Fruit fly (Drosophila melanogaster) whole organism, larva: ENCODE results near the gene Gr98b.
A peak's percentile ranks its signal among the peaks of the same experiment; 100 is the strongest.

Experiments
- noc ChIP-seq: fragments of 200-800 bp; sonication (Bioruptor generic); optimal IDR thresholded peaks from 3 replicates; lab custom pipeline; 2019; ENCODE audit warnings: missing biosample characterization, mild to moderate bottlenecking, missing genetic modification characterization, moderate library complexity

The Gr98b gene

DNA sequence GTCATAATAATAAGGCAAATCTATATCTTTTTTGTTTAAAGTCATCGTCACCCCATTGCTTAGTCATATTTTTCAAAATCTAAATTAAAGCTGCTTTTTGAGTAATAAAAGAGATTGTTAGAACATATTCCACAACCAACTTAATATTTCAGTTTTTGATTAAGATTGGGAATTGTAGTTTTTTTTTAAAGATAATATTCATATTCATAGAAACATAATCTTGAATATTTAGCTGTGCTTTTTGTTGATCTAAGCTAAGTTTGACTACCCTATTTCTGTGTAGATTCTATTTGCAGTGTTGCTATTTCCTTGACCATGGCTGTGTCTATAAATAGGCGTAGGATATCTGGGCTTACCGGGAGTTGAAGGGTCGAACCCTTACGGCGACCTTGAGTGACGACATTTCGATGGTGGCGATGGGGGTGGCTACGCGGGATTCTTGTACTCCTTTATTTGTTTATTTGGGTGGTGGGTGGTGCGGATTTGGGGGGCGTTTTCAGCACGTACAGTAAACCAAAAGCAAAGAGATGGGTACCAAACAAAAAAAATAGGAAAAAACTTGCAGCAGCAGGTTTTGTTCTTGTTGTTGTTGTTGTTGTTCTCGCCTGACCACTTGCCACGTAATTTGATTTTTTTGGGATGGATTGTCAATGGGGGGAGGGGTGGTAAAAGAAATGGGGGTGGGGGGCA is 15.8 kb downstream of the Gr98b start:
- TF ChIP-seq noc (tag; lab: Kevin White, UChicago), result no peak

dm6 chr3R:27558660-27559319 is 16.5 kb downstream of the Gr98b start, which contains the start of gene Klp98A:
Gene Klp98A (minus strand): TSS chr3R:27559145.
- no peak for TF ChIP-seq noc (tag; lab: Kevin White, UChicago)

DNA sequence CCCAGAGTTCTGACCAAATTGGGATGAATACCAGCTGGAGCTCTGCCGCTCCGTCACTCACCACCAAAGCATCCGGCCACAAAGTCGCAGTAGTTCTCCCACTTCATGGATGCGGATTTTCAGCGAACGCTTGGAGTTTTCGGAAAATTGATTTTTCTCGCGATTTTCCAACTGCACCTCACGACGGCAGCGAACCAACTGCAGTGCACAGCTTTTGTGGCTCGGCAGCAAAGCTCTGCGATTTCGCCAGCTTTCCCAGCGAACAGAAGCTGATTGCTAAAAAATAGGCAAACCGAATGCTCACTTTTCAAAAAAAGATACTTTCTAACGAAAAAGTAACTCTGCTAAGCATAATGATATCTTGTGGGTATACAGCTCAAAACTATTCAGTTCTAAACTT is 18.8 kb downstream of the Gr98b start, which contains the start of gene CG5646:
TSS of gene CG5646 (minus strand) at position 206 of the 400 bp plus-strand sequence.
- TF ChIP-seq noc (tag; lab: Kevin White, UChicago), result no peak

dm6 chr3R:27568545-27568944 is 26.2 kb downstream of the Gr98b start:
- TF ChIP-seq noc (tag; lab: Kevin White, UChicago), result no peak

DNA sequence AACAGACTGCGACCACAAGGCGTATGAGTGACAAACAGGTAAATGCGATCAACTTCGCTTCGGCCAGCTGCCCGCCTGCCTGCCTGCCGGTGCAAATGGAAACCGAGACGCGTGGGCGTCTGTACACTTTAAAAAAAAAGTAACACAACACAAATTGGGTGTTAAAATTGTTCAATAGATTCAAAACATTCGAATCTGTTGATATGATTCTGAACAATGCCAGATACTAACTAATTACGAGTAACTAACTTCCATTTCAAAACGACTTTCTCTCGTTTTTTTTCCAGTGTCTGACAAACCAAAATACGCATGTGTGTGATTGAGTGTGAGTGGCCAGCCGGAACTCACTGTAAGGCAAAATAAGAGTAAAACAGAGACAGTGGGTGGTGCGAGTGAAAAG is 27.4 kb downstream of the Gr98b start:
- peak; percentile 93 for TF ChIP-seq noc (tag; lab: Kevin White, UChicago)

DNA sequence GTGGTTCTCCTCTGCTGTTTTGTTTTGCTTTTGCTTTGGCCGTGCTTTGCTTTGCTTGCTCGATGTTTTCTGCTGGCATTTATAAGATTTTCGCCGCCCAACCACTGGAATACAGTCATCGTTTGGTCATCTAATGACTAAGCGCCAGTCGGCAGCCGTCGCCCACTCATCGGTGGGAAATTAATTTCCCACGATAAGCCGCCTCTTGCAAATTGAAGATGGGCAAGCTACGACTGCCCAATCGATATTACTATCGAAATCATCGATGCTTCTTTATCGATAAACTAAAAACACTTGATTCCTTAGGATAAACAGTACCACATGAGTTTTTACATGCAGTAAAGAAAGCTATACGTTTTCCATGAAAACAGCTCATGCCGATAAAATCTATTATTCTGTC is 28.4 kb downstream of the Gr98b start:
- no peak for TF ChIP-seq noc (tag; lab: Kevin White, UChicago)

- TF ChIP-seq noc (tag; lab: Kevin White, UChicago), result no peak
These were observed 37.1 kb downstream of the Gr98b start for dm6 chr3R:27579422-27579821.

DNA sequence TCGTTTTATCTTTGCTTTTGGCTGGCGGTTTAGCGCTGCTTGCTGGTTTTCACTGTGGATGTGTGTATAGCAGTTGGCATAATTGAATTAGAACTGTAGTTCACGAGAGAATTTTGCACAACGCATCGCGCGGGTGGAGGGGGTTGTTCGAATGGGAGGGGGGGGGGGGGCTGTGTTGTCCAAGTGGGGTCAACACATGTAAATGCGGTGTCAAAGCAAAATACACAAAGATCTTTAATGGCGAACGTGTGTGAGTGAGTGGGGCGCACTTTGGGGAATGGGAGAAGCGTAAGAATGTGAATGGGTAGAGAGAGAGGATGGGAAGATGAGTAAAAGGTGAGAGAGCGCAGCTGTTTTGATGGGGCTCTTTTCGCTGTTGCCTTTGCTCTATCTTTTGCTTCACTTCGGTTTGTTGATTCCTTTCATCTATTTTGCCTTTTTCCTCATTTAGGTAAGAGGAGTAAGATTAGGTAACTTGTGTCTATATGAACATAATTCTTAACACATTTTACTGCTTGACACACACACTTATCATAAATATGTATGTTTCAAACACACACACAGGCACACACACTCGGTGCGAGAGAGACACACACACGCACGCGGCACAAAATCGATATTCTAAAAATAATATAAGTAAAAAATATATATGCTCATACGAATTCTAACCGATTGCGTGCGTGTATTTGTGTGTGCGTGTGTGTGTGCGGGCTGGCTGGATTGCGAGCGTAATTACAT is 38.1 kb downstream of the Gr98b start:
- TF ChIP-seq noc (tag; lab: Kevin White, UChicago), result no peak

DNA sequence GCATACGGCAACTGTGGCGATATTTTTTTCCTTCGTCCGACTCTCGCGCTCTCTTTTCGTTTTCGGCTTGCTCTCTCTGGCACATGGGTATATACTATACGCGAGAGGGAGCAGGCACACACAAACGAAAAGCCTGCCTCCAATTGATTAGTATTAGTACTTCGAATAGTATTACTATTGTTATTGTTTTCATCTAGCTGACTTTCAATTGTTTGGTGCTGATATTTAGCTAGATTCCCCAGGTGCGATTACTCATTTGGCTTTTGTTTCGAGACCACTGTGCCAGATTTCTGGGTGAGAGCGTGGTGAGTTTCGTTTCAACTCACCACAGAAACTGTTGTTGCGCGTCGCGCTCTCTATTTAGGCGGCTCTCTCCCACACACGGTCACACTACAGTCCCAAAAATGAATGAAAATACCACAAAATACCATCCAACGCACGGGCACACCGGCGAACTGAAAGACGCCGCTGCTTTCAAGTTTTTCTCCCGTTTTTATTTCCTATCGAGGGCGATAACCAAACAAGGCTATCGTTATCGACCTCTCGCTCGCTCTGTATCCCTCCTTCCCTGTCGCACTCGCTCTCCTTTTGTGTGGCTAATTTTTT is 39.1 kb downstream of the Gr98b start:
- peak; percentile 73 for TF ChIP-seq noc (tag; lab: Kevin White, UChicago)

DNA sequence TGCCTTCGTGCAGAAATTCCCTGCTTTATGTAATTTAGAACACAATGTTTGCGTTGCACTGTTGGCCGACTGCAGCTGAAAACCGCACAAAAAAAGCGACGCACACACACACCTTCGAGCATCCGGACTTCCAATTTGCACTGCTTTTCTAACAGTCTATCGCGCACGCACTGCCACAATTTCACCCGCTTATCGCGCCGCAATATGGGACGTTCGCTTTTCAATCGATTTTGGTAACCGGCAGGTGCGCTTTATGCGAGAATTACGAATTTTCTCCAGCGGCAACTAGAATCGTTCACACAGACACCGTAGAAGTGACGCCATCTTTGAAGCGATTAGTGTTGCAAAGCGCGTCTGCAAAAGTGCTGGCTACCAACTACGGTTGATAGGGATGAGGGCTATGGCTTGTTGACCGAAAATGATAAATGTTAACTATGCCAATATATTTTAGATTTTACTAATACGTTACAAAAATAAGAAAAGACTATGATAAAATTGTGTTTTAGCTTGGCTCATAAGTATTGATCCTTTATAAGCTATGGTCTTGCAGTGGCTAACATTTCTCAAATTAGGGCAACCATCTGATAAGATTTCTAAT is 39.7 kb downstream of the Gr98b start, which contains the start of gene wdb:
TSS of gene wdb (minus strand) at position 352 of the 598 bp plus-strand sequence.
- TF ChIP-seq noc (tag; lab: Kevin White, UChicago), result peak; percentile 29

DNA sequence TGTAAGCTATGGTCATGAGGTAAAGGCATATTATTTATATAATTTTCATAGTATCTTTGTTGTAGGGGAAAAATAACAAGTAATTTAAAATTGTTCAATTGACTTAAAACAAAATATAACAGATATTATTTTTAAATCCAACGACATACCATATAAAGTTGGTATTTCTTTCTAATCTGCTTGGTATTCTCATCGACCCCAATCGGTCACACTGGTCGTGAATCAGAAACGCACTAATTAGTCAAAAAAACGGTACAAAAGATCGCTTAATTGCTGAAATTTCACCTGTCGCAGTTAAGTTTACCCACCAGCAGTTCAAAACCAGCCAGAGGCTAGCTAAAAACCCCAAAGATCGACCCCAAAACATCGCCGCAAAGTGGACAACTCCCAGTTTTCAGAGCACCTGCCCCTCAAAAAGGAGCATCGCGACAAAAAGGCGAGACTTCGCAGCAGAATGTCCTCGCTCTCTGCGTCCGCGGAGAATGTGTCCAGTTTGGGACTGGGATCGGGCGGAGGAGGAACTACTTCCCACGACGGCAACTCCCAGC is 40.4 kb downstream of the Gr98b start, which contains the start of gene pins:
TSS of gene pins (plus strand) at position 207 of the 548 bp plus-strand sequence.
- TF ChIP-seq noc (tag; lab: Kevin White, UChicago), result no peak

dm6 chr3R:27593174-27593573 is 50.9 kb downstream of the Gr98b start:
- TF ChIP-seq noc (tag; lab: Kevin White, UChicago), result no peak
